Worm (Caenorhabditis elegans) whole organism, L4 larva: ENCODE data around the gene ZC8.6.

Experiments
- F26F4.8 ChIP-seq: fragments of 200-800 bp; sonication (Bioruptor generic); conservative IDR thresholded peaks from 2 replicates; pipeline ENCODE4 v1.3.6; 2022; ENCODE audit warnings: missing genetic modification characterization, missing compliant biosample characterization
- F44E2.7 ChIP-seq: fragments of 200-800 bp; sonication (Bioruptor generic); IDR thresholded peaks from 2 replicates; pipeline ENCODE4 v2.1.2; 2022; ENCODE audit warnings: missing genetic modification characterization, missing compliant biosample characterization
- F49E8.2 ChIP-seq: sonication (generic microtip); optimal IDR thresholded peaks from 2 replicates; lab custom pipeline; 2016; ENCODE audit warnings: missing compliant biosample characterization, mild to moderate bottlenecking, missing genetic modification characterization, borderline replicate concordance
- R02D3.7 ChIP-seq: fragments of 150-350 bp; sonication (generic microtip); optimal IDR thresholded peaks from 3 replicates; lab custom pipeline; 2014; ENCODE audit warnings: missing biosample characterization, missing genetic modification characterization
- T20F7.1 ChIP-seq: fragments of 200-800 bp; sonication (Bioruptor generic); optimal IDR thresholded peaks from 2 replicates; lab custom pipeline; 2018; ENCODE audit warnings: mild to moderate bottlenecking, missing genetic modification characterization, missing compliant biosample characterization
- T26A8.4 ChIP-seq: fragments of 200-800 bp; sonication (Bioruptor generic); IDR thresholded peaks from 2 replicates; pipeline ENCODE4 v1.3.6; 2022; ENCODE audit warnings: missing genetic modification characterization, missing compliant biosample characterization
- Y105C5A.15 ChIP-seq: fragments of 200-800 bp; sonication (Bioruptor generic); IDR thresholded peaks from 2 replicates; pipeline ENCODE4 v1.3.6; 2022; ENCODE audit warnings: missing genetic modification characterization, missing compliant biosample characterization
- Y5F2A.4 ChIP-seq: fragments of 200-800 bp; sonication (Bioruptor generic); optimal IDR thresholded peaks from 2 replicates; lab custom pipeline; 2018; ENCODE audit warnings: mild to moderate bottlenecking, missing genetic modification characterization, missing compliant biosample characterization
- ZK337.2 ChIP-seq: fragments of 200-800 bp; sonication (Bioruptor generic); IDR thresholded peaks from 2 replicates; pipeline ENCODE4 v1.3.6; 2022; ENCODE audit warnings: missing genetic modification reagents, missing genetic modification characterization, missing compliant biosample characterization
- ZK546.5 ChIP-seq, 2 experiments: sonication (generic microtip); optimal IDR thresholded peaks; 2 replicates each; lab custom pipeline; 2017; ENCODE audit warnings: missing biosample characterization in 2 of 2, missing genetic modification characterization in 2 of 2
- aha-1 ChIP-seq: fragments of 150-350 bp; peaks from one replicate; lab custom pipeline; 2014; ENCODE audit warnings: missing biosample characterization, missing genetic modification characterization
- aly-2 ChIP-seq: sonication (generic microtip); optimal IDR thresholded peaks from 2 replicates; lab custom pipeline; 2018; ENCODE audit warnings: missing biosample characterization, missing genetic modification characterization
- attf-4 ChIP-seq: sonication (generic microtip); optimal IDR thresholded peaks from 3 replicates; lab custom pipeline; 2017; ENCODE audit warnings: missing biosample characterization, missing genetic modification characterization
- ceh-62 ChIP-seq: sonication (generic microtip); optimal IDR thresholded peaks from 2 replicates; lab custom pipeline; 2017; ENCODE audit warnings: missing biosample characterization, missing genetic modification characterization
- cey-2 ChIP-seq: sonication (generic microtip); optimal IDR thresholded peaks from 3 replicates; lab custom pipeline; 2017; ENCODE audit warnings: missing genetic modification characterization, mild to moderate bottlenecking, missing compliant biosample characterization, antibody characterized with exemption, borderline replicate concordance; ENCODE audit not compliant: insufficient read depth
- ctbp-1 ChIP-seq: fragments of 200-800 bp; sonication (Bioruptor generic); IDR thresholded peaks from 2 replicates; pipeline ENCODE4 v1.3.6; 2022; ENCODE audit warnings: missing genetic modification reagents, missing genetic modification characterization, missing compliant biosample characterization
- daf-12 ChIP-seq: fragments of 150-350 bp; optimal IDR thresholded peaks from 2 replicates; lab custom pipeline; 2014; ENCODE audit warnings: missing biosample characterization, missing genetic modification reagents, missing genetic modification characterization
- daf-19 ChIP-seq: fragments of 200-800 bp; sonication (Bioruptor generic); conservative IDR thresholded peaks from 2 replicates; pipeline ENCODE4 v1.3.6; 2022; ENCODE audit warnings: missing genetic modification characterization, missing compliant biosample characterization
- dmd-6 ChIP-seq: fragments of 200-800 bp; sonication (Bioruptor generic); IDR thresholded peaks from 2 replicates; pipeline ENCODE4 v1.3.6; 2022; ENCODE audit warnings: missing genetic modification reagents, missing genetic modification characterization, missing compliant biosample characterization
- dmd-8 ChIP-seq: fragments of 200-800 bp; sonication (Bioruptor generic); IDR thresholded peaks from 2 replicates; pipeline ENCODE4 v1.3.6; 2022; ENCODE audit warnings: missing genetic modification characterization, missing compliant biosample characterization
- dmd-9 ChIP-seq: fragments of 200-800 bp; sonication (Bioruptor generic); IDR thresholded peaks from 2 replicates; pipeline ENCODE4 v1.3.6; 2022; ENCODE audit warnings: missing genetic modification reagents, missing genetic modification characterization, missing compliant biosample characterization
- duxl-1 ChIP-seq: sonication (generic microtip); optimal IDR thresholded peaks from 2 replicates; lab custom pipeline; 2016; ENCODE audit warnings: mild to moderate bottlenecking, missing genetic modification characterization, moderate library complexity, missing compliant biosample characterization; ENCODE audit not compliant: poor library complexity
- dve-1 ChIP-seq: sonication (generic microtip); optimal IDR thresholded peaks from 2 replicates; lab custom pipeline; 2017; ENCODE audit warnings: antibody characterized with exemption, mild to moderate bottlenecking, missing genetic modification characterization, missing compliant biosample characterization; ENCODE audit not compliant: insufficient read depth
- gei-8 ChIP-seq: fragments of 200-800 bp; sonication (Bioruptor generic); optimal IDR thresholded peaks from 2 replicates; lab custom pipeline; 2018; ENCODE audit warnings: mild to moderate bottlenecking, missing genetic modification characterization, missing compliant biosample characterization
- hmg-1.1 ChIP-seq: fragments of 200-800 bp; sonication (Bioruptor generic); IDR thresholded peaks from 2 replicates; pipeline ENCODE4 v1.3.6; 2022; ENCODE audit warnings: missing genetic modification reagents, missing genetic modification characterization, missing compliant biosample characterization
- lim-7 ChIP-seq: fragments of 200-800 bp; sonication (Bioruptor generic); IDR thresholded peaks from 2 replicates; pipeline ENCODE4 v1.3.6; 2022; ENCODE audit warnings: missing genetic modification characterization, missing compliant biosample characterization
- lin-15B ChIP-seq: fragments of 150-350 bp; sonication (generic microtip); optimal IDR thresholded peaks from 3 replicates; lab custom pipeline; 2014; ENCODE audit warnings: missing biosample characterization, missing genetic modification characterization
- lin-39 ChIP-seq: fragments of 150-350 bp; optimal IDR thresholded peaks from 2 replicates; lab custom pipeline; 2014; ENCODE audit warnings: missing biosample characterization, missing genetic modification reagents, missing genetic modification characterization
- lir-3 ChIP-seq: sonication (generic microtip); optimal IDR thresholded peaks from 2 replicates; lab custom pipeline; 2016; ENCODE audit warnings: mild to moderate bottlenecking, missing genetic modification characterization, missing compliant biosample characterization
- lsy-2 ChIP-seq, 2 experiments: fragments of 150-350 bp in 1 of 2; sonication (generic microtip) in 1 of 2; optimal IDR thresholded peaks; 2 replicates each; lab custom pipeline; 2014 to 2017; ENCODE audit warnings: missing biosample characterization in 2 of 2, missing genetic modification characterization in 2 of 2
- madf-9 ChIP-seq: fragments of 200-800 bp; sonication (Bioruptor generic); conservative IDR thresholded peaks from 2 replicates; pipeline ENCODE4 v1.3.6; 2022; ENCODE audit warnings: missing genetic modification reagents, missing genetic modification characterization, missing compliant biosample characterization
- mep-1 ChIP-seq: fragments of 150-350 bp; sonication (generic microtip); optimal IDR thresholded peaks from 3 replicates; lab custom pipeline; 2014; ENCODE audit warnings: missing biosample characterization, missing genetic modification characterization
- mes-2 ChIP-seq: sonication (generic microtip); optimal IDR thresholded peaks from 2 replicates; lab custom pipeline; 2016; ENCODE audit warnings: missing genotype, mild to moderate bottlenecking, missing genetic modification characterization, missing compliant biosample characterization; ENCODE audit not compliant: poor library complexity, severe bottlenecking
- mxl-2 ChIP-seq: fragments of 200-800 bp; sonication (Bioruptor generic); conservative IDR thresholded peaks from 2 replicates; pipeline ENCODE4 v1.3.6; 2022; ENCODE audit warnings: missing genetic modification reagents, missing genetic modification characterization, missing compliant biosample characterization
- nhr-102 ChIP-seq: sonication (generic microtip); optimal IDR thresholded peaks from 2 replicates; lab custom pipeline; 2016; ENCODE audit warnings: mild to moderate bottlenecking, missing genetic modification characterization, moderate library complexity, missing compliant biosample characterization
- nhr-237 ChIP-seq: sonication (generic microtip); optimal IDR thresholded peaks from 2 replicates; lab custom pipeline; 2017; ENCODE audit warnings: missing biosample characterization, missing genetic modification characterization
- nhr-41 ChIP-seq: fragments of 200-800 bp; sonication (Bioruptor generic); IDR thresholded peaks from 2 replicates; pipeline ENCODE4 v1.3.6; 2022; ENCODE audit warnings: missing genetic modification reagents, missing genetic modification characterization, missing compliant biosample characterization
- nhr-42 ChIP-seq: fragments of 200-800 bp; sonication (Bioruptor generic); IDR thresholded peaks from 2 replicates; pipeline ENCODE4 v1.3.6; 2022; ENCODE audit warnings: missing genetic modification characterization, missing compliant biosample characterization
- nhr-48 ChIP-seq: sonication (generic microtip); optimal IDR thresholded peaks from 2 replicates; lab custom pipeline; 2016; ENCODE audit warnings: mild to moderate bottlenecking, missing genetic modification characterization, missing compliant biosample characterization
- nhr-6 ChIP-seq: fragments of 150-350 bp; optimal IDR thresholded peaks from 2 replicates; lab custom pipeline; 2014; ENCODE audit warnings: missing biosample characterization, missing genetic modification characterization
- pqm-1 ChIP-seq: sonication (generic microtip); optimal IDR thresholded peaks from 2 replicates; lab custom pipeline; 2017; ENCODE audit warnings: missing biosample characterization, missing genetic modification characterization
- saeg-2 ChIP-seq: fragments of 200-800 bp; sonication (Bioruptor generic); IDR thresholded peaks from 2 replicates; pipeline ENCODE4 v1.3.6; 2022; ENCODE audit warnings: missing genetic modification reagents, missing genetic modification characterization, missing compliant biosample characterization
- sdz-12 ChIP-seq: fragments of 200-800 bp; sonication (Bioruptor generic); optimal IDR thresholded peaks from 2 replicates; lab custom pipeline; 2018; ENCODE audit warnings: mild to moderate bottlenecking, missing genetic modification characterization, missing compliant biosample characterization
- set-16 ChIP-seq: fragments of 200-800 bp; sonication (Bioruptor generic); IDR thresholded peaks from 2 replicates; pipeline ENCODE4 v1.3.6; 2022; ENCODE audit warnings: missing genetic modification reagents, missing genetic modification characterization, missing compliant biosample characterization
- snpc-4 ChIP-seq: fragments of 150-350 bp; optimal IDR thresholded peaks from 2 replicates; lab custom pipeline; 2014; ENCODE audit warnings: missing biosample characterization, missing genetic modification characterization
- spr-1 ChIP-seq: sonication (generic microtip); optimal IDR thresholded peaks from 2 replicates; lab custom pipeline; 2016; ENCODE audit warnings: mild to moderate bottlenecking, missing genetic modification characterization, missing compliant biosample characterization
- tra-1 ChIP-seq: fragments of 200-800 bp; sonication (Bioruptor generic); IDR thresholded peaks from 2 replicates; pipeline ENCODE4 v1.3.6; 2022; ENCODE audit warnings: missing genetic modification reagents, missing genetic modification characterization, missing compliant biosample characterization
- unc-62 ChIP-seq, 3 experiments: fragments of 150-350 bp in 1 of 3; sonication (generic microtip); optimal IDR thresholded peaks in 2 of 3; peaks in 1 of 3; 1 replicate in 1 of 3; 2 replicates in 2 of 3; lab custom pipeline; 2014 to 2017; ENCODE audit warnings: missing biosample characterization in 3 of 3, missing genetic modification characterization in 3 of 3, missing genetic modification reagents in 3 of 3, missing genotype in 1 of 3
- zag-1 ChIP-seq: fragments of 150-350 bp; optimal IDR thresholded peaks from 2 replicates; lab custom pipeline; 2014; ENCODE audit warnings: missing biosample characterization, missing genetic modification characterization
- zip-11 ChIP-seq: fragments of 200-800 bp; sonication (Bioruptor generic); IDR thresholded peaks from 2 replicates; pipeline ENCODE4 v1.3.6; 2022; ENCODE audit warnings: missing genetic modification characterization, missing compliant biosample characterization
- ztf-11 ChIP-seq: fragments of 150-350 bp; optimal IDR thresholded peaks from 2 replicates; lab custom pipeline; 2014; ENCODE audit warnings: missing biosample characterization, missing genetic modification characterization

ZC8.6 gene

ce11 chrX:4997548-4998087 is at the start of gene ZC8.6:
ZC8.6 (minus strand) TSS chrX:4997598.
- no peak for TF ChIP-seq spr-1
- TF ChIP-seq madf-9 (GFP tag; lab: Robert Waterston, UW): no peak
- no peak for TF ChIP-seq ztf-11
- TF ChIP-seq set-16 (GFP tag; lab: Robert Waterston, UW): no peak
- TF ChIP-seq zip-11: no peak
- no peak for TF ChIP-seq dmd-9 (GFP tag; lab: Robert Waterston, UW)
- no peak for TF ChIP-seq Y5F2A.4 (GFP tag; lab: Kevin White, UChicago)
- TF ChIP-seq ZK337.2 (GFP tag; lab: Robert Waterston, UW): no peak
- TF ChIP-seq aha-1 (tag; lab: Kevin White, UChicago): no peak
- no peak for TF ChIP-seq cey-2 (tag; lab: Kevin White, UChicago)
- TF ChIP-seq F49E8.2 (tag; lab: Kevin White, UChicago): no peak
- no peak for TF ChIP-seq ceh-62 (tag; lab: Kevin White, UChicago)
- TF ChIP-seq Y105C5A.15 (GFP tag; lab: Robert Waterston, UW): no peak
- no peak for TF ChIP-seq tra-1 (GFP tag; lab: Robert Waterston, UW)
- TF ChIP-seq F26F4.8 (GFP tag; lab: Robert Waterston, UW): no peak
- peak; percentile 3 for TF ChIP-seq pqm-1
- TF ChIP-seq nhr-102: no peak
- TF ChIP-seq hmg-1.1 (GFP tag; lab: Robert Waterston, UW): peak; percentile 65
- no peak; the same call in 1 of the 2 replicates for TF ChIP-seq dmd-6 (GFP tag; lab: Robert Waterston, UW)
- no peak for TF ChIP-seq lim-7 (GFP tag; lab: Robert Waterston, UW)
- no peak for TF ChIP-seq T26A8.4 (GFP tag; lab: Robert Waterston, UW)
- no peak for TF ChIP-seq zag-1 (tag; lab: Kevin White, UChicago)
- no peak for TF ChIP-seq nhr-42 (GFP tag; lab: Robert Waterston, UW)
- TF ChIP-seq daf-19 (GFP tag; lab: Robert Waterston, UW): no peak
- TF ChIP-seq T20F7.1 (GFP tag; lab: Kevin White, UChicago): no peak
- no peak for TF ChIP-seq lin-39 (tag; lab: Kevin White, UChicago)
- no peak for TF ChIP-seq attf-4 (tag; lab: Kevin White, UChicago)
- no peak for TF ChIP-seq nhr-6 (tag; lab: Kevin White, UChicago)
- no peak for TF ChIP-seq sdz-12 (GFP tag; lab: Kevin White, UChicago)
- TF ChIP-seq aly-2 (tag; lab: Kevin White, UChicago): no peak
- no peak for TF ChIP-seq nhr-48 (tag; lab: Kevin White, UChicago)
- TF ChIP-seq mep-1 (tag; lab: Kevin White, UChicago): peak; percentile 71
- TF ChIP-seq mes-2 (tag; lab: Kevin White, UChicago): no peak
- no peak for TF ChIP-seq ZK546.5 (tag; optimal IDR thresholded peaks at IDR 0.05; lab: Kevin White, UChicago)
- TF ChIP-seq daf-12 (tag; lab: Kevin White, UChicago): no peak
- no peak for TF ChIP-seq R02D3.7
- no peak for TF ChIP-seq lsy-2 (tag; optimal IDR thresholded peaks at IDR 0.05; lab: Kevin White, UChicago)
- TF ChIP-seq ctbp-1: no peak
- TF ChIP-seq F44E2.7 (GFP tag; lab: Robert Waterston, UW): no peak
- TF ChIP-seq nhr-41 (GFP tag; lab: Robert Waterston, UW): no peak
- TF ChIP-seq nhr-237 (tag; lab: Kevin White, UChicago): no peak
- TF ChIP-seq dmd-8 (GFP tag; lab: Robert Waterston, UW): no peak
- no peak for TF ChIP-seq mxl-2 (GFP tag; lab: Robert Waterston, UW)
- peak; percentile 53 for TF ChIP-seq dve-1 (tag; lab: Kevin White, UChicago)
- no peak for TF ChIP-seq lir-3 (tag; lab: Kevin White, UChicago)
- TF ChIP-seq lin-15B (tag; lab: Kevin White, UChicago): no peak
- no peak for TF ChIP-seq unc-62 (GFP tag; optimal IDR thresholded peaks at IDR 0.05 in 1 of 2; lab: Kevin White, UChicago)
- TF ChIP-seq unc-62 (tag; optimal IDR thresholded peaks at IDR 0.05; lab: Kevin White, UChicago): no peak
- TF ChIP-seq gei-8 (GFP tag; lab: Kevin White, UChicago): no peak
- TF ChIP-seq duxl-1: no peak
- TF ChIP-seq saeg-2 (GFP tag; lab: Robert Waterston, UW): no peak
- no peak for TF ChIP-seq snpc-4 (tag; lab: Kevin White, UChicago)
